Worm (Caenorhabditis elegans) whole organism, young adult: Measurements from ENCODE around the gene T05C12.15.

Source experiments
- B0336.3 ChIP-seq: fragments of 200-800 bp; sonication (Bioruptor generic); IDR thresholded peaks from 2 replicates; pipeline ENCODE4 v1.3.6; 2022; ENCODE audit warnings: missing genetic modification characterization, missing compliant biosample characterization
- attf-5 ChIP-seq: fragments of 200-800 bp; sonication (Bioruptor generic); optimal IDR thresholded peaks from 2 replicates; lab custom pipeline; 2018; ENCODE audit warnings: mild to moderate bottlenecking, missing genetic modification characterization, missing compliant biosample characterization
- lir-1 ChIP-seq: fragments of 200-800 bp; sonication (Bioruptor generic); conservative IDR thresholded peaks from 2 replicates; pipeline ENCODE4 v1.3.6; 2022; ENCODE audit warnings: missing genetic modification reagents, missing genetic modification characterization, missing compliant biosample characterization
- lsy-27 ChIP-seq: sonication (generic microtip); optimal IDR thresholded peaks from 2 replicates; lab custom pipeline; 2017; ENCODE audit warnings: missing genetic modification characterization, mild to moderate bottlenecking, missing compliant biosample characterization, antibody characterized with exemption, missing genotype, borderline replicate concordance; ENCODE audit not compliant: insufficient read depth
- madf-3 ChIP-seq: fragments of 200-800 bp; sonication (Bioruptor generic); IDR thresholded peaks from 2 replicates; pipeline ENCODE4 v1.3.6; 2022; ENCODE audit warnings: missing genetic modification reagents, missing genetic modification characterization, missing compliant biosample characterization
- mcd-1 ChIP-seq: fragments of 200-800 bp; sonication (Bioruptor generic); IDR thresholded peaks from 2 replicates; pipeline ENCODE4 v1.3.6; 2022; ENCODE audit warnings: missing genetic modification reagents, missing genetic modification characterization, missing compliant biosample characterization
- mel-28 ChIP-seq: sonication (generic microtip); optimal IDR thresholded peaks from 2 replicates; lab custom pipeline; 2016; ENCODE audit warnings: borderline replicate concordance, mild to moderate bottlenecking, missing genetic modification characterization, missing compliant biosample characterization
- mes-4 ChIP-seq: sonication (generic microtip); optimal IDR thresholded peaks from 2 replicates; lab custom pipeline; 2016; ENCODE audit warnings: missing genotype, missing genetic modification characterization, missing compliant biosample characterization
- tlf-1 ChIP-seq: fragments of 200-800 bp; sonication (Bioruptor generic); optimal IDR thresholded peaks from 2 replicates; lab custom pipeline; 2018; ENCODE audit warnings: mild to moderate bottlenecking, missing genetic modification characterization, missing compliant biosample characterization
- unc-62 ChIP-seq: fragments of 150-350 bp; optimal IDR thresholded peaks from 2 replicates; lab custom pipeline; 2014; ENCODE audit warnings: missing biosample characterization, missing genetic modification reagents, missing genetic modification characterization
- ztf-28 ChIP-seq: fragments of 200-800 bp; sonication (Bioruptor generic); IDR thresholded peaks from 2 replicates; pipeline ENCODE4 v1.3.6; 2022; ENCODE audit warnings: missing genetic modification reagents, missing genetic modification characterization, missing compliant biosample characterization

DNA sequence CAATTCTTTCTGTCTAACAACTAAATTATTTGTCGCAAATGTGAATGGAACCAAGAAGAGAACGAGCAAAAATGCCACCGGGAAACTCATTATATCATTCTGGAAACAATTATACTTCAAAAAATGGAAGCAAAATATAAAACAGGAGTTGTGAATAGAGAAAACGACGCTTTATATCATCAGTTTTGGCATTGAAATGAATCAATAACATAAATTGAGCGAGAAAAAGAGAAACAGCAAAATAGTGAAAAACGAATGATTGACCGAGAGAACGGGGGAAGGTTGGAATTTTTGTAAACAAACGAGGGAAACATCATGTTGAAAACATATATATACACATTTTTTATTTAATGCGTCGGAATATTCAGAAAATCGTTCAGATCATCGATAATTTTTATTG is 32.6 kb upstream of the T05C12.15 start, which contains the start of gene ctns-1:
- TF ChIP-seq lir-1 (GFP tag; lab: Robert Waterston, UW), result no peak
- TF ChIP-seq ztf-28, result no peak
- no peak for TF ChIP-seq lsy-27 (tag; lab: Kevin White, UChicago)
- no peak for TF ChIP-seq unc-62
- TF ChIP-seq tlf-1 (GFP tag; lab: Kevin White, UChicago), result no peak
- no peak for TF ChIP-seq attf-5 (GFP tag; lab: Kevin White, UChicago)
- no peak for TF ChIP-seq mcd-1
- no peak for TF ChIP-seq madf-3 (GFP tag; lab: Robert Waterston, UW)
- TF ChIP-seq B0336.3, result no peak
- TF ChIP-seq mel-28 (tag; lab: Kevin White, UChicago), result no peak
- TF ChIP-seq mes-4 (tag; lab: Kevin White, UChicago), result no peak
